Worm (Caenorhabditis elegans) whole organism, mixed stage, embryonic: ENCODE measurements around the gene nsph-3.1.

Experiments used
- M03D4.4 ChIP-seq: sonication (generic microtip); optimal IDR thresholded peaks from 2 replicates; lab custom pipeline; 2017; ENCODE audit warnings: mild to moderate bottlenecking, missing genetic modification characterization, missing compliant biosample characterization
- bed-3 ChIP-seq: fragments of 200-800 bp; sonication (Bioruptor generic); optimal IDR thresholded peaks from 3 replicates; lab custom pipeline; 2018; ENCODE audit warnings: mild to moderate bottlenecking, missing genetic modification characterization, moderate library complexity, missing compliant biosample characterization
- blmp-1 ChIP-seq: fragments of 150-350 bp; optimal IDR thresholded peaks from 2 replicates; lab custom pipeline; 2014; ENCODE audit warnings: missing biosample characterization, missing genetic modification characterization
- ceh-39 ChIP-seq: fragments of 150-350 bp; optimal IDR thresholded peaks from 2 replicates; lab custom pipeline; 2014; ENCODE audit warnings: missing biosample characterization, missing genetic modification characterization
- ceh-43 ChIP-seq: fragments of 200-800 bp; sonication (Bioruptor generic); optimal IDR thresholded peaks from 2 replicates; lab custom pipeline; 2018; ENCODE audit warnings: mild to moderate bottlenecking, missing genetic modification characterization, moderate library complexity, missing compliant biosample characterization
- ceh-83 ChIP-seq: fragments of 200-800 bp; sonication (Bioruptor generic); optimal IDR thresholded peaks from 2 replicates; lab custom pipeline; 2018; ENCODE audit warnings: mild to moderate bottlenecking, missing genetic modification characterization, missing compliant biosample characterization
- ces-1 ChIP-seq: fragments of 150-350 bp; optimal IDR thresholded peaks from 2 replicates; lab custom pipeline; 2014; ENCODE audit warnings: missing biosample characterization, missing genetic modification reagents, missing genetic modification characterization
- cnd-1 ChIP-seq: fragments of 200-800 bp; sonication (Bioruptor generic); optimal IDR thresholded peaks from 2 replicates; lab custom pipeline; 2018; ENCODE audit warnings: mild to moderate bottlenecking, missing genetic modification characterization, missing compliant biosample characterization
- drap-1 ChIP-seq: fragments of 200-800 bp; sonication (Bioruptor generic); optimal IDR thresholded peaks from 3 replicates; lab custom pipeline; 2018; ENCODE audit warnings: mild to moderate bottlenecking, missing genetic modification characterization, missing compliant biosample characterization
- elt-1 ChIP-seq: sonication (generic microtip); optimal IDR thresholded peaks from 2 replicates; lab custom pipeline; 2017; ENCODE audit warnings: missing genetic modification characterization, mild to moderate bottlenecking, missing compliant biosample characterization, antibody characterized with exemption, moderate library complexity, borderline replicate concordance; ENCODE audit not compliant: insufficient read depth
- elt-3 ChIP-seq: fragments of 150-350 bp; optimal IDR thresholded peaks from 2 replicates; lab custom pipeline; 2014; ENCODE audit warnings: missing biosample characterization, missing genetic modification characterization
- flh-1 ChIP-seq: fragments of 200-800 bp; sonication (Bioruptor generic); optimal IDR thresholded peaks from 2 replicates; lab custom pipeline; 2018; ENCODE audit warnings: mild to moderate bottlenecking, missing genetic modification characterization, moderate library complexity, missing compliant biosample characterization
- lin-13 ChIP-seq: fragments of 150-350 bp; optimal IDR thresholded peaks from 2 replicates; lab custom pipeline; 2014; ENCODE audit warnings: missing biosample characterization, missing genetic modification characterization
- lin-32 ChIP-seq: fragments of 200-800 bp; sonication (Bioruptor generic); optimal IDR thresholded peaks from 2 replicates; lab custom pipeline; 2018; ENCODE audit warnings: mild to moderate bottlenecking, missing genetic modification characterization, missing compliant biosample characterization
- mab-5 ChIP-seq: fragments of 150-350 bp; optimal IDR thresholded peaks from 2 replicates; lab custom pipeline; 2014; ENCODE audit warnings: missing biosample characterization, missing genetic modification characterization
- mls-2 ChIP-seq: sonication (generic microtip); optimal IDR thresholded peaks from 2 replicates; lab custom pipeline; 2016; ENCODE audit warnings: mild to moderate bottlenecking, missing genetic modification characterization, moderate library complexity, missing compliant biosample characterization
- nhr-12 ChIP-seq: fragments of 150-350 bp; optimal IDR thresholded peaks from 2 replicates; lab custom pipeline; 2014; ENCODE audit warnings: missing biosample characterization, missing genetic modification characterization
- nhr-2 ChIP-seq: fragments of 150-350 bp; optimal IDR thresholded peaks from 2 replicates; lab custom pipeline; 2014; ENCODE audit warnings: missing biosample characterization, missing genetic modification characterization
- nhr-237 ChIP-seq: fragments of 150-350 bp; optimal IDR thresholded peaks from 2 replicates; lab custom pipeline; 2014; ENCODE audit warnings: missing biosample characterization, missing genetic modification characterization
- nhr-28 ChIP-seq: fragments of 150-350 bp; optimal IDR thresholded peaks from 2 replicates; lab custom pipeline; 2014; ENCODE audit warnings: missing biosample characterization, missing genetic modification characterization
- nhr-76 ChIP-seq: sonication (generic microtip); optimal IDR thresholded peaks from 2 replicates; lab custom pipeline; 2017; ENCODE audit warnings: missing biosample characterization, missing genetic modification characterization
- pha-4 ChIP-seq: fragments of 150-350 bp; optimal IDR thresholded peaks from 2 replicates; lab custom pipeline; 2018; ENCODE audit warnings: missing biosample characterization, missing genetic modification reagents, missing genetic modification characterization
- sem-2 ChIP-seq: fragments of 200-800 bp; sonication (Bioruptor generic); optimal IDR thresholded peaks from 2 replicates; lab custom pipeline; 2018; ENCODE audit warnings: mild to moderate bottlenecking, missing genetic modification characterization, missing compliant biosample characterization
- snpc-4 ChIP-seq: fragments of 150-350 bp; optimal IDR thresholded peaks from 2 replicates; lab custom pipeline; 2014; ENCODE audit warnings: missing biosample characterization, missing genetic modification characterization
- sptf-1 ChIP-seq: sonication (generic microtip); optimal IDR thresholded peaks from 2 replicates; lab custom pipeline; 2017; ENCODE audit warnings: mild to moderate bottlenecking, missing genetic modification characterization, moderate library complexity, missing compliant biosample characterization
- tbx-8 ChIP-seq: fragments of 200-800 bp; sonication (Bioruptor generic); optimal IDR thresholded peaks from 2 replicates; lab custom pipeline; 2018; ENCODE audit warnings: mild to moderate bottlenecking, missing genetic modification characterization, moderate library complexity, missing compliant biosample characterization
- unc-120 ChIP-seq: sonication (generic microtip); optimal IDR thresholded peaks from 2 replicates; lab custom pipeline; 2017; ENCODE audit warnings: missing genetic modification characterization, missing compliant biosample characterization; ENCODE audit not compliant: poor library complexity, severe bottlenecking
- unc-39 ChIP-seq: fragments of 150-350 bp; optimal IDR thresholded peaks from 2 replicates; lab custom pipeline; 2014; ENCODE audit warnings: missing biosample characterization, missing genetic modification characterization
- zip-8 ChIP-seq: fragments of 150-350 bp; optimal IDR thresholded peaks from 2 replicates; lab custom pipeline; 2014; ENCODE audit warnings: missing biosample characterization, missing genetic modification characterization
- ztf-11 ChIP-seq: fragments of 150-350 bp; optimal IDR thresholded peaks from 2 replicates; lab custom pipeline; 2014; ENCODE audit warnings: missing biosample characterization, missing genetic modification characterization

Gene nsph-3.1

DNA sequence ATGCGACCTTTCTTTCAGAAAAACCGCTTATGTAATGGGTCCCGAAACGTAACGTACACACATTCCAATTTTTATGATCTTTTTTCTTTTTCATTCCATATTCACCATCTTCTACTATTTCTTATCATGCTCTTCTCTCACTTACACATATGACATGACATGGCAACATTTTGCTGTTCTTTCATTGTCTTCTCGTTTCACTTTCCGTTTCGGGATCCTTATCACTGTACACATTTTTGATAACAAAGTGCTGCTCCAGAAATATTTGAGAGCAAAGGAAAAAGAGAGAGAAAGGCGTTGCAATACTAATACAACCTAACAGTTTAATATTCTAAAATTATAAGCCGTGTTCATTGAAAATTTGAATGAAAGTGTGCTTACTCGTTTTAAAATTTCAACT lies 20.7 kb downstream of the nsph-3.1 start:
- TF ChIP-seq nhr-2 (tag; lab: Kevin White, UChicago) (no peak), elt-1 (tag; lab: Kevin White, UChicago) (no peak), flh-1 (GFP tag; lab: Kevin White, UChicago) (no peak)

DNA sequence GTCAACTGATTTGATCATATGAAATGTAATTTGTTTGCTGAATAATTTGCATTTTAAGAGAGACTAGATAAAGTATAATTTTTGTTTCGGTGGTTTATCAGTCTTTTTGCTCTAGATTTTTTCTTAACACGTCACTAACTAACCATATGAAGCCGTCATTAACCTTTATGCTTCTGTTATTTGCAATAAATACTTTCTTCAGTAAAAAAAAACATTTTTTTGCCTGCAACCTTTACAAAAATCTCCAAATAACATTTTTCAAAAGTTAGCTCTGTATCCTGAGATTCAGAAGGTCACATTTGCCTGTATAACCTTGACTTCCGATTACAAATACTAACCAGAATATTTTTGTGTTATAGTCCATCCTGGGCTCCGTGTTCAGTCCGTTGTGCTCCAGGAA lies 21.2 kb downstream of the nsph-3.1 start:
- TF ChIP-seq M03D4.4 (tag; lab: Kevin White, UChicago) (no peak), cnd-1 (no peak), lin-13 (no peak), elt-3 (tag; lab: Kevin White, UChicago) (no peak), zip-8 (tag; lab: Kevin White, UChicago) (no peak), ceh-83 (GFP tag; lab: Kevin White, UChicago) (no peak), mls-2 (tag; lab: Kevin White, UChicago) (no peak), bed-3 (GFP tag; lab: Kevin White, UChicago) (no peak), ceh-43 (GFP tag; lab: Kevin White, UChicago) (no peak), sem-2 (GFP tag; lab: Kevin White, UChicago) (no peak), ces-1 (GFP tag; lab: Kevin White, UChicago) (no peak), nhr-237 (no peak), blmp-1 (no peak), tbx-8 (GFP tag; lab: Kevin White, UChicago) (no peak), elt-1 (tag; lab: Kevin White, UChicago) (no peak), ztf-11 (tag; lab: Kevin White, UChicago) (no peak), drap-1 (GFP tag; lab: Kevin White, UChicago) (no peak), nhr-28 (no peak), nhr-12 (tag; lab: Kevin White, UChicago) (no peak)

DNA sequence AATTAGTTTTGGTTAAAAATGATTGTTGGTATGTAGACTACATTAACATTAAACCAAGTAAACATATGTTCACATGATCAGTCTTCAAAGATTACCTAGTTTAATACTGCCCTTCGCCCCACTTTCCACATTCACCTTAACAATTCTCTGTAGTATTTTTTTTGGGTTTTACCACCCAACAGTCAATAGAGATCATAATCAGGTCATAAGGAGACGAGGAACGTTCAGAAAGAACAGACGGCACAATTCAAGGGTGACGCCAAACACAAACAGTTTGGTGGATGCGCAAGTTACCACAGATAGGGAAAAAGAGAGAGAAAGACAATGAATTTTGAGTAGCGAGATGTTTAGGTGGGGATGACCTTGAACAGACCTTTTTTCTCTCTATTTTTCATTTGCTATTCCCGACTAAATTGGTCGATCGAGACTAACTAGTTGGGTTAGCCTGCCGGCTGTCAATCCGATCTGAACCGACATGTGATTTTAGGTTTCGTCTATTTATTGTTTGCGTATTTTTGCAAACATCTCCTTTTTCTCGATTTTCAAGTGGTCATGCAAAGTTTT lies 22.1 kb downstream of the nsph-3.1 start:
- TF ChIP-seq nhr-76 (tag; lab: Kevin White, UChicago) (no peak), sem-2 (GFP tag; lab: Kevin White, UChicago) (no peak), snpc-4 (tag; lab: Kevin White, UChicago) (no peak), mab-5 (tag; lab: Kevin White, UChicago) (no peak)

DNA sequence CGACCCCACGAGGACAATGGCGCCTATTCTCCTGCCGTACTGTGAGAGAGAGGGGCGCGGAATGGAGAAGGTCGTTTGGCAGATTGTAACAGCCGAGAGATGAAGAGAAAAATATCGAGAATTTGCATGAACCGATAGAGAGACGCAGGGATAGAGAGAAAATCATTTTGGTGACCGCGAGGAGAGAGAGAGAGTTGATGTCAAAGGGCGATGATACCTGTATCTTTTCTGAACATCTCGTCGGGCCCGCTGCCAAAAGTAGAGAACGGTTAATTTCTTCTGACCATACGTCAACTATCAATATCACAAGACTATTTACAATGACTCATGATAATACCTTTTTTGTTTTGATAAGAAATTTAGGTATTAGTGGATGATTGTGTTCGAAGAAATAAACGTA lies 26.4 kb downstream of the nsph-3.1 start:
- TF ChIP-seq nhr-12 (tag; lab: Kevin White, UChicago) = no peak
- no peak for TF ChIP-seq mls-2 (tag; lab: Kevin White, UChicago)
- TF ChIP-seq elt-3 (tag; lab: Kevin White, UChicago) = no peak
- peak; percentile 21 for TF ChIP-seq elt-1 (tag; lab: Kevin White, UChicago)
- TF ChIP-seq ces-1 (GFP tag; lab: Kevin White, UChicago) = no peak

DNA sequence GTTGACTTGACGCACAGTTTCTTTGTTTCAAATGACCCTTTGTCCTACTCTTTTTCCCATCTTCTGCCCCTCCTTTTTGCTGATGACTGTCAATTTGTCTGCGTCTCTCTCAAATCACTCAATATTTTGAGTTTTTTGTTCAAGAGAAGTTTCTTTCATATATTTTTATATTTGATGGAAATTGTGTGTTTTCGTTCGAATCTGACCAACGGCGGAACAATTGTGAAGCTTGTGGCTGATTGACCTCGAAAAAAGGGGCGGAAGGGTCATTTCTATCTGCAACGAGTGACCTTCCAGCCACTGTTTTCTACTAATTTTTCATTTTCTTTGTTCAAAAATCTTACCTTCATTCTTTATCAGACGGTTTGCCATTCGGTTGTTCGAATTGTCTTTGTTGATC lies 29.0 kb downstream of the nsph-3.1 start:
- TF ChIP-seq zip-8 (tag; lab: Kevin White, UChicago) (no peak), nhr-12 (tag; lab: Kevin White, UChicago) (no peak), snpc-4 (tag; lab: Kevin White, UChicago) (no peak)

DNA sequence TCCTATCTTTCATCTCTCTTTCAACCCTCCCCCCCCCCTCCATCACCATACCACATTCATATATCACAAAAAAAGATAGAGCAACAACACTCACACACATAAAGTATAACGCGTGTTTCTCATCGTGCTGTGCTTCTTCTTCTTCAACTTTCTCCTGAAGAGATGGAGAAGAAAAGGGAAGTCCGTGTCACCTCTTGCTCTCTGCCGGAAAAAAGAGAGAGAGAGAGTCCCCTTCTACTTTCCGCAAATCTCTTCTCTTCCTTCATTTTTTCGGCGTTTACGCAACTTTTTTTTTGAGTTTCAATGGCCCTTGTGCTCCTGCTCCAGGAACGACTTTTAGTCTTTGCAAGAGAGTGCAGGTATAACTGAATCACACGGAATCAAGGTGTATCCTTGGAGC lies 30.1 kb downstream of the nsph-3.1 start:
- TF ChIP-seq sem-2 (GFP tag; lab: Kevin White, UChicago) = no peak
- no peak for TF ChIP-seq pha-4 (tag; lab: Kevin White, UChicago)
- no peak for TF ChIP-seq ceh-43 (GFP tag; lab: Kevin White, UChicago)
- peak; percentile 19 for TF ChIP-seq unc-120 (tag; lab: Kevin White, UChicago)
- no peak for TF ChIP-seq elt-3 (tag; lab: Kevin White, UChicago)
- no peak for TF ChIP-seq lin-32 (GFP tag; lab: Kevin White, UChicago)

DNA sequence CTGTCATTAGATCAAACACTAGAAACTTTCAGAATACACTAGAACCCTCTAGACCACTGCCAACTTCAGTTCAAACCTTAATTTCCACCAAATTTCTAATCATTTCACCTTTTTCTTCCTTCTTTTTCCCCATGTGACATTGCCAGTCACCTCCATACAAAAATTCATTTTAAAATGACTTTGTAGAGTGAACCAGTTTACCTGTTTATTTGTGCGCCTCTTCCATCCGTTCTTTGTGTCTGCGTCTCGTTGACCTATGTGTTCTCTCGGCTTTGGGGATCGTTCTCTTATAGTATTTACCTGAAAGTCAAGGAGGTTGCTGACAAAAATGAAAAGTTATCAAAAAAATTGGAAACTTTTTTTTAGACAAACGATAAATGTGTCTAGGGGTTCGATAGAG lies 31.0 kb downstream of the nsph-3.1 start:
- TF ChIP-seq mls-2 (tag; lab: Kevin White, UChicago) (no peak), ceh-39 (tag; lab: Kevin White, UChicago) (no peak), nhr-237 (no peak), unc-39 (tag; lab: Kevin White, UChicago) (no peak), sptf-1 (tag; lab: Kevin White, UChicago) (no peak), zip-8 (tag; lab: Kevin White, UChicago) (no peak), drap-1 (GFP tag; lab: Kevin White, UChicago) (no peak), nhr-76 (tag; lab: Kevin White, UChicago) (no peak), ces-1 (GFP tag; lab: Kevin White, UChicago) (no peak)
